Worm (Caenorhabditis elegans) whole organism, L3 larva: ENCODE measurements around the gene C34D10.5.
A peak's percentile ranks its signal among the peaks of the same experiment; 100 is the strongest.

Experiments used
- R02D3.7 ChIP-seq: fragments of 150-350 bp; optimal IDR thresholded peaks from 2 replicates; lab custom pipeline; 2014; ENCODE audit warnings: missing biosample characterization, missing genetic modification characterization
- ZK546.5 ChIP-seq: sonication (generic microtip); optimal IDR thresholded peaks from 2 replicates; lab custom pipeline; 2017; ENCODE audit warnings: missing biosample characterization, missing genetic modification characterization
- aly-2 ChIP-seq: fragments of 150-350 bp; optimal IDR thresholded peaks from 2 replicates; lab custom pipeline; 2014; ENCODE audit warnings: missing biosample characterization, missing genetic modification characterization
- ama-1 ChIP-seq: fragments of 150-350 bp; optimal IDR thresholded peaks from 2 replicates; lab custom pipeline; 2018
- ceh-16 ChIP-seq: sonication (generic microtip); optimal IDR thresholded peaks from 2 replicates; lab custom pipeline; 2017; ENCODE audit warnings: missing biosample characterization, missing genetic modification characterization
- ceh-28 ChIP-seq: fragments of 150-350 bp; optimal IDR thresholded peaks from 2 replicates; lab custom pipeline; 2014; ENCODE audit warnings: missing biosample characterization, missing genetic modification reagents, missing genetic modification characterization
- ceh-82 ChIP-seq: fragments of 150-350 bp; optimal IDR thresholded peaks from 2 replicates; lab custom pipeline; 2014; ENCODE audit warnings: missing biosample characterization, missing genetic modification characterization
- ceh-9 ChIP-seq: sonication (generic microtip); optimal IDR thresholded peaks from 2 replicates; lab custom pipeline; 2018; ENCODE audit warnings: missing biosample characterization, missing genetic modification characterization
- egl-5 ChIP-seq: fragments of 150-350 bp; optimal IDR thresholded peaks from 2 replicates; lab custom pipeline; 2017; ENCODE audit warnings: missing biosample characterization, missing genetic modification reagents, missing genetic modification characterization, inconsistent platforms
- elt-1 ChIP-seq: fragments of 150-350 bp; optimal IDR thresholded peaks from 2 replicates; lab custom pipeline; 2014; ENCODE audit warnings: missing biosample characterization, missing genetic modification characterization
- elt-2 ChIP-seq: sonication (generic microtip); optimal IDR thresholded peaks from 2 replicates; lab custom pipeline; 2016; ENCODE audit warnings: missing genetic modification reagents, mild to moderate bottlenecking, missing genetic modification characterization, missing compliant biosample characterization
- elt-3 ChIP-seq, 3 experiments: fragments of 150-350 bp in 1 of 3; sonication (generic microtip) in 2 of 3; optimal IDR thresholded peaks; 2 replicates in 2 of 3; 4 replicates in 1 of 3; lab custom pipeline; 2014 to 2017; ENCODE audit warnings: missing biosample characterization in 3 of 3, missing genetic modification characterization in 3 of 3
- fkh-10 ChIP-seq: sonication (generic microtip); optimal IDR thresholded peaks from 2 replicates; lab custom pipeline; 2017; ENCODE audit warnings: missing biosample characterization, missing genetic modification reagents, missing genetic modification characterization
- fos-1 ChIP-seq: fragments of 150-350 bp; optimal IDR thresholded peaks from 2 replicates; lab custom pipeline; 2014; ENCODE audit warnings: missing biosample characterization, missing genetic modification characterization
- jun-1 ChIP-seq: fragments of 150-350 bp; optimal IDR thresholded peaks from 2 replicates; lab custom pipeline; 2014; ENCODE audit warnings: missing biosample characterization, missing genetic modification reagents, missing genetic modification characterization
- lin-39 ChIP-seq: fragments of 150-350 bp; optimal IDR thresholded peaks from 2 replicates; lab custom pipeline; 2018; ENCODE audit warnings: missing biosample characterization, missing genetic modification reagents, missing genetic modification characterization
- lsy-12 ChIP-seq: sonication (generic microtip); optimal IDR thresholded peaks from 2 replicates; lab custom pipeline; 2016; ENCODE audit warnings: mild to moderate bottlenecking, missing genetic modification characterization, missing compliant biosample characterization
- mml-1 ChIP-seq: fragments of 150-350 bp; sonication (generic microtip); optimal IDR thresholded peaks from 3 replicates; lab custom pipeline; 2014; ENCODE audit warnings: missing biosample characterization, missing genetic modification characterization
- nfya-1 ChIP-seq: sonication (generic microtip); optimal IDR thresholded peaks from 2 replicates; lab custom pipeline; 2017; ENCODE audit warnings: missing genetic modification characterization, mild to moderate bottlenecking, missing compliant biosample characterization, antibody characterized with exemption, moderate library complexity; ENCODE audit not compliant: insufficient read depth
- nhr-11 ChIP-seq: fragments of 150-350 bp; optimal IDR thresholded peaks from 2 replicates; lab custom pipeline; 2014; ENCODE audit warnings: missing biosample characterization, missing genetic modification characterization
- nhr-12 ChIP-seq: fragments of 150-350 bp; optimal IDR thresholded peaks from 2 replicates; lab custom pipeline; 2014; ENCODE audit warnings: missing biosample characterization, missing genetic modification characterization
- nhr-237 ChIP-seq: fragments of 150-350 bp; optimal IDR thresholded peaks from 2 replicates; lab custom pipeline; 2014; ENCODE audit warnings: missing biosample characterization, missing genetic modification characterization
- nhr-28 ChIP-seq: fragments of 150-350 bp; optimal IDR thresholded peaks from 2 replicates; lab custom pipeline; 2014; ENCODE audit warnings: missing biosample characterization, missing genetic modification characterization
- nhr-43 ChIP-seq: sonication (generic microtip); optimal IDR thresholded peaks from 2 replicates; lab custom pipeline; 2016; ENCODE audit warnings: mild to moderate bottlenecking, missing genetic modification characterization, missing compliant biosample characterization; ENCODE audit not compliant: poor library complexity, severe bottlenecking
- nhr-76 ChIP-seq: fragments of 150-350 bp; sonication (generic microtip); optimal IDR thresholded peaks from 5 replicates; lab custom pipeline; 2014; ENCODE audit warnings: missing biosample characterization, missing genetic modification characterization
- nhr-77 ChIP-seq: fragments of 150-350 bp; optimal IDR thresholded peaks from 2 replicates; lab custom pipeline; 2014; ENCODE audit warnings: missing biosample characterization, missing genetic modification characterization
- pha-4 ChIP-seq: fragments of 150-350 bp; optimal IDR thresholded peaks from 2 replicates; lab custom pipeline; 2014; ENCODE audit warnings: missing biosample characterization, missing genetic modification reagents, missing genetic modification characterization
- pqm-1 ChIP-seq: fragments of 150-350 bp; optimal IDR thresholded peaks from 2 replicates; lab custom pipeline; 2017; ENCODE audit warnings: missing biosample characterization, missing genetic modification characterization, inconsistent platforms
- sea-2 ChIP-seq: fragments of 150-350 bp; sonication (generic microtip); optimal IDR thresholded peaks from 4 replicates; lab custom pipeline; 2014; ENCODE audit warnings: missing biosample characterization, missing genetic modification reagents, missing genetic modification characterization
- skn-1 ChIP-seq: fragments of 150-350 bp; optimal IDR thresholded peaks from 2 replicates; lab custom pipeline; 2014; ENCODE audit warnings: missing biosample characterization, missing genetic modification characterization
- snpc-4 ChIP-seq: fragments of 150-350 bp; optimal IDR thresholded peaks from 2 replicates; lab custom pipeline; 2014; ENCODE audit warnings: missing biosample characterization, missing genetic modification characterization
- tbx-2 ChIP-seq: sonication (generic microtip); optimal IDR thresholded peaks from 2 replicates; lab custom pipeline; 2016; ENCODE audit warnings: mild to moderate bottlenecking, missing genetic modification characterization, missing compliant biosample characterization
- unc-39 ChIP-seq: sonication (generic microtip); optimal IDR thresholded peaks from 4 replicates; lab custom pipeline; 2017; ENCODE audit warnings: missing biosample characterization, missing genetic modification characterization
- unc-62 ChIP-seq: fragments of 150-350 bp; sonication (generic microtip); optimal IDR thresholded peaks from 4 replicates; lab custom pipeline; 2014; ENCODE audit warnings: missing biosample characterization, missing genetic modification reagents, missing genetic modification characterization
- zag-1 ChIP-seq: fragments of 150-350 bp; optimal IDR thresholded peaks from 2 replicates; lab custom pipeline; 2014; ENCODE audit warnings: missing biosample characterization, missing genetic modification characterization
- ztf-4 ChIP-seq: fragments of 150-350 bp; optimal IDR thresholded peaks from 2 replicates; lab custom pipeline; 2014; ENCODE audit warnings: missing biosample characterization, missing genetic modification characterization

The C34D10.5 gene

ce11 chrX:8017759-8018158 is at the start of gene C34D10.5:
TSS of gene C34D10.5 (plus strand) at chrX:8018027.
- peak; percentile 7 for TF ChIP-seq pqm-1 (tag; lab: Kevin White, UChicago)
- TF ChIP-seq nhr-237: no peak
- TF ChIP-seq R02D3.7 (tag; lab: Kevin White, UChicago): no peak
- no peak for TF ChIP-seq unc-39 (tag; lab: Kevin White, UChicago)
- no peak for TF ChIP-seq snpc-4
- peak; percentile 60 for TF ChIP-seq elt-2 (tag; lab: Kevin White, UChicago)
- no peak for TF ChIP-seq mml-1 (tag; lab: Kevin White, UChicago)
- no peak for TF ChIP-seq pha-4
- TF ChIP-seq ama-1: peak; percentile 48
- no peak for TF ChIP-seq zag-1 (tag; lab: Kevin White, UChicago)
- no peak for TF ChIP-seq lin-39
- TF ChIP-seq elt-3 (tag; optimal IDR thresholded peaks at IDR 0.05; lab: Kevin White, UChicago): no peak
- no peak for TF ChIP-seq fos-1 (tag; lab: Kevin White, UChicago)
- no peak for TF ChIP-seq ceh-9
- TF ChIP-seq fkh-10: no peak
- TF ChIP-seq jun-1 (tag; lab: Kevin White, UChicago): no peak
- TF ChIP-seq ZK546.5 (tag; lab: Kevin White, UChicago): no peak
- TF ChIP-seq nhr-12 (tag; lab: Kevin White, UChicago): no peak
- no peak for TF ChIP-seq nfya-1 (tag; lab: Kevin White, UChicago)
- TF ChIP-seq unc-62: no peak

ce11 chrX:7968537-7968936 is 49.3 kb upstream of the C34D10.5 start:
- TF ChIP-seq mml-1 (tag; lab: Kevin White, UChicago): no peak
- TF ChIP-seq elt-3 (tag; optimal IDR thresholded peaks at IDR 0.05; lab: Kevin White, UChicago): no peak
- TF ChIP-seq skn-1 (tag; lab: Kevin White, UChicago): no peak
- TF ChIP-seq nhr-11 (tag; lab: Kevin White, UChicago): no peak
- no peak for TF ChIP-seq sea-2 (GFP tag; lab: Kevin White, UChicago)
- TF ChIP-seq ceh-9: no peak
- TF ChIP-seq, all 47 proteins: peak for 0

ce11 chrX:7975741-7976140 is 42.1 kb upstream of the C34D10.5 start:
- TF ChIP-seq pha-4 (peak; percentile 24), nhr-77 (tag; lab: Kevin White, UChicago) (no peak), elt-2 (tag; lab: Kevin White, UChicago) (peak; percentile 45), fos-1 (tag; lab: Kevin White, UChicago) (no peak), ama-1 (no peak), pqm-1 (tag; lab: Kevin White, UChicago) (peak; percentile 65)

ce11 chrX:7976400-7976799 is 41.4 kb upstream of the C34D10.5 start, which contains the start of gene F45E1.5:
TSS of gene F45E1.5 (plus strand) at chrX:7976700.
- TF ChIP-seq lin-39: no peak
- no peak for TF ChIP-seq fkh-10
- no peak for TF ChIP-seq mml-1 (tag; lab: Kevin White, UChicago)
- no peak for TF ChIP-seq ama-1
- TF ChIP-seq nhr-28 (tag; lab: Kevin White, UChicago): no peak
- TF ChIP-seq unc-39 (tag; lab: Kevin White, UChicago): no peak
- no peak for TF ChIP-seq pqm-1 (tag; lab: Kevin White, UChicago)
- TF ChIP-seq nhr-237: no peak
- TF ChIP-seq nhr-77 (tag; lab: Kevin White, UChicago): no peak
- no peak for TF ChIP-seq ceh-28
- no peak for TF ChIP-seq tbx-2 (tag; lab: Kevin White, UChicago)
- no peak for TF ChIP-seq skn-1 (tag; lab: Kevin White, UChicago)
- TF ChIP-seq R02D3.7 (tag; lab: Kevin White, UChicago): no peak
- no peak for TF ChIP-seq egl-5 (tag; lab: Kevin White, UChicago)
- no peak for TF ChIP-seq nhr-76 (tag; lab: Kevin White, UChicago)
- TF ChIP-seq ceh-16 (tag; lab: Kevin White, UChicago): no peak
- TF ChIP-seq aly-2 (tag; lab: Kevin White, UChicago): no peak
- TF ChIP-seq fos-1 (tag; lab: Kevin White, UChicago): no peak

DNA sequence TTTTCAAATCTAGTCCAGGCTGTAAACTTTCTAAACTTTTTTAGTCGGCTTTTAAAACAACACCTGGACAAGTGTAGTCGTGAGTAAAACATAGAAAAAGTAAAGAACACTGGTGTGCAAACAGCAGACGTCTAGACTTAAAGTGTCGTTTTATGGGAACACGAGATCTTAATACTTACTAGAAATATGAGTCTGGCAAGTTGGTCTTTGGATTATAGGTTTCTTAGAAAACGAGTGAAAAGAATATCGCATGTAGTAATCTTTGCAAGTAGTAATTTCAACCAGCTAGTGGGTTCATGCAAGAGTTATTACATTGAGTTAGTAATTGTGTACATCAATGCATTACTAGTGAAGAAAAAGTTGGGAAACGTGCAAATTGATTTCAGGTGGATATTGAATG is 40.4 kb upstream of the C34D10.5 start:
- TF ChIP-seq sea-2 (GFP tag; lab: Kevin White, UChicago) (no peak), elt-1 (tag; lab: Kevin White, UChicago) (no peak)

- TF ChIP-seq nhr-237: no peak
- no peak for TF ChIP-seq pha-4
- no peak for TF ChIP-seq pqm-1 (tag; lab: Kevin White, UChicago)
- TF ChIP-seq sea-2 (GFP tag; lab: Kevin White, UChicago): no peak
- TF ChIP-seq aly-2 (tag; lab: Kevin White, UChicago): no peak
- no peak for TF ChIP-seq ceh-82 (tag; lab: Kevin White, UChicago)
- no peak for TF ChIP-seq ceh-16 (tag; lab: Kevin White, UChicago)
- TF ChIP-seq nhr-11 (tag; lab: Kevin White, UChicago): no peak
- no peak for TF ChIP-seq nhr-76 (tag; lab: Kevin White, UChicago)
- TF ChIP-seq mml-1 (tag; lab: Kevin White, UChicago): no peak
- TF ChIP-seq R02D3.7 (tag; lab: Kevin White, UChicago): no peak
- no peak for TF ChIP-seq nhr-77 (tag; lab: Kevin White, UChicago)
- TF ChIP-seq nhr-43: no peak
- TF ChIP-seq lsy-12 (tag; lab: Kevin White, UChicago): no peak
- TF ChIP-seq ama-1: no peak
- TF ChIP-seq jun-1 (tag; lab: Kevin White, UChicago): no peak
- no peak for TF ChIP-seq ZK546.5 (tag; lab: Kevin White, UChicago)
- no peak for TF ChIP-seq ztf-4
These were observed 35.8 kb upstream of the C34D10.5 start, which contains the start of gene his-71 for ce11 chrX:7982047-7982446. TSS of gene his-71 (minus strand) at chrX:7982070.
